Fruit fly (Drosophila melanogaster) whole organism, embryonic: ENCODE results near the gene CG46309.

Experiments used
- Bgb ChIP-seq: fragments of 200-800 bp; sonication (Bioruptor generic); IDR thresholded peaks from 2 replicates; pipeline ENCODE4 v1.3.6; 2022; ENCODE audit warnings: missing biosample characterization, missing genetic modification characterization; ENCODE audit not compliant: partially characterized antibody
- Bteb2 ChIP-seq: fragments of 200-800 bp; sonication (Bioruptor generic); optimal IDR thresholded peaks from 2 replicates; lab custom pipeline; 2016; ENCODE audit warnings: missing biosample characterization, missing genetic modification characterization
- CG10147 ChIP-seq: fragments of 200-800 bp; sonication (Bioruptor generic); optimal IDR thresholded peaks from 2 replicates; lab custom pipeline; 2019; ENCODE audit warnings: missing biosample characterization, mild to moderate bottlenecking, missing genetic modification characterization, moderate library complexity
- CG11398 ChIP-seq: fragments of 200-800 bp; sonication (Bioruptor generic); optimal IDR thresholded peaks from 2 replicates; lab custom pipeline; 2016; ENCODE audit warnings: missing biosample characterization, missing genetic modification characterization
- CG11560 ChIP-seq: fragments of 200-800 bp; sonication (Bioruptor generic); IDR thresholded peaks from 3 replicates; pipeline ENCODE4 v1.3.6; 2022; ENCODE audit warnings: missing biosample characterization, missing genetic modification characterization
- CG12071 ChIP-seq: fragments of 200-800 bp; sonication (Bioruptor generic); optimal IDR thresholded peaks from 3 replicates; lab custom pipeline; 2018; ENCODE audit warnings: missing biosample characterization, mild to moderate bottlenecking, missing genetic modification characterization
- CG12769 ChIP-seq: fragments of 200-800 bp; sonication (Bioruptor generic); optimal IDR thresholded peaks from 2 replicates; lab custom pipeline; 2019; ENCODE audit warnings: missing biosample characterization, mild to moderate bottlenecking, missing genetic modification characterization, moderate library complexity
- CG13775 ChIP-seq: fragments of 200-800 bp; sonication (Bioruptor generic); optimal IDR thresholded peaks from 3 replicates; lab custom pipeline; 2017; ENCODE audit warnings: missing biosample characterization, mild to moderate bottlenecking, missing genetic modification characterization
- CG14441 ChIP-seq: fragments of 200-800 bp; sonication (Bioruptor generic); IDR thresholded peaks from 2 replicates; pipeline ENCODE4 v1.3.6; 2022; ENCODE audit warnings: missing biosample characterization, missing genetic modification characterization
- CG15479 ChIP-seq: fragments of 200-800 bp; sonication (Bioruptor generic); optimal IDR thresholded peaks from 3 replicates; lab custom pipeline; 2019; ENCODE audit warnings: missing biosample characterization, mild to moderate bottlenecking, missing genetic modification characterization, moderate library complexity
- CG15514 ChIP-seq: fragments of 200-800 bp; sonication (Bioruptor generic); optimal IDR thresholded peaks from 3 replicates; lab custom pipeline; 2017; ENCODE audit warnings: missing biosample characterization, missing genetic modification characterization, mild to moderate bottlenecking, moderate library complexity, missing genetic modification reagents
- CG2712 ChIP-seq: fragments of 200-800 bp; optimal IDR thresholded peaks from 3 replicates; lab custom pipeline; 2019; ENCODE audit warnings: missing biosample characterization, mild to moderate bottlenecking, missing genetic modification characterization, moderate library complexity
- CG34376 ChIP-seq: fragments of 200-800 bp; sonication (Bioruptor generic); optimal IDR thresholded peaks from 2 replicates; lab custom pipeline; 2018; ENCODE audit warnings: missing biosample characterization, mild to moderate bottlenecking, missing genetic modification characterization
- CG4854 ChIP-seq: fragments of 200-800 bp; sonication (Bioruptor generic); optimal IDR thresholded peaks from 2 replicates; lab custom pipeline; 2016; ENCODE audit warnings: missing biosample characterization, missing genetic modification characterization, inconsistent platforms
- CG6272 ChIP-seq: fragments of 200-800 bp; sonication (Bioruptor generic); IDR thresholded peaks from 2 replicates; pipeline ENCODE4 v1.3.6; 2022; ENCODE audit warnings: missing biosample characterization, missing genetic modification characterization
- CG6854 ChIP-seq: fragments of 200-800 bp; sonication (Bioruptor generic); optimal IDR thresholded peaks from 3 replicates; lab custom pipeline; 2017; ENCODE audit warnings: missing biosample characterization, mild to moderate bottlenecking, missing genetic modification characterization
- CG7357 ChIP-seq: fragments of 200-800 bp; sonication (Bioruptor generic); IDR thresholded peaks from 3 replicates; pipeline ENCODE4 v1.3.6; 2022; ENCODE audit warnings: missing biosample characterization, missing genetic modification characterization
- CG7928 ChIP-seq: fragments of 200-800 bp; sonication (Bioruptor generic); optimal IDR thresholded peaks from 2 replicates; lab custom pipeline; 2017; ENCODE audit warnings: missing biosample characterization, mild to moderate bottlenecking, missing genetic modification characterization
- Dip2 ChIP-seq: fragments of 200-800 bp; sonication (Bioruptor generic); IDR thresholded peaks from 2 replicates; pipeline ENCODE4 v1.3.6; 2022; ENCODE audit warnings: missing biosample characterization, missing genetic modification characterization
- Dll ChIP-seq: fragments of 200-800 bp; sonication (Bioruptor generic); IDR thresholded peaks from 4 replicates; pipeline ENCODE4 v1.3.6; 2022; ENCODE audit warnings: missing biosample characterization, missing genetic modification characterization; ENCODE audit not compliant: partially characterized antibody
- E2f2 ChIP-seq: fragments of 200-800 bp; sonication (Bioruptor generic); IDR thresholded peaks from 2 replicates; pipeline ENCODE4 v1.3.6; 2022; ENCODE audit warnings: missing biosample characterization, missing genetic modification characterization
- Elba2 ChIP-seq: fragments of 200-800 bp; sonication (Bioruptor generic); optimal IDR thresholded peaks from 3 replicates; lab custom pipeline; 2016; ENCODE audit warnings: missing biosample characterization, missing genetic modification characterization
- Fer2 ChIP-seq: fragments of 200-800 bp; sonication (Bioruptor generic); optimal IDR thresholded peaks from 2 replicates; lab custom pipeline; 2018; ENCODE audit warnings: missing biosample characterization, mild to moderate bottlenecking, missing genetic modification characterization, moderate library complexity
- HHEX ChIP-seq: fragments of 200-800 bp; sonication (Bioruptor generic); optimal IDR thresholded peaks from 3 replicates; lab custom pipeline; 2017; ENCODE audit warnings: missing biosample characterization, mild to moderate bottlenecking, missing genetic modification characterization, missing genetic modification reagents
- HLH54F ChIP-seq: fragments of 200-800 bp; sonication (Bioruptor generic); optimal IDR thresholded peaks from 3 replicates; lab custom pipeline; 2016; ENCODE audit warnings: missing biosample characterization, missing genetic modification characterization
- Hmr ChIP-seq: fragments of 200-800 bp; sonication (Bioruptor generic); optimal IDR thresholded peaks from 3 replicates; lab custom pipeline; 2017; ENCODE audit warnings: mild to moderate bottlenecking, missing biosample characterization, missing genetic modification reagents, missing genetic modification characterization
- Jarid2 ChIP-seq: fragments of 200-800 bp; sonication (Bioruptor generic); optimal IDR thresholded peaks from 3 replicates; lab custom pipeline; 2017; ENCODE audit warnings: mild to moderate bottlenecking, missing biosample characterization, missing genetic modification reagents, missing genetic modification characterization
- Lhr ChIP-seq: fragments of 200-800 bp; sonication (Bioruptor generic); optimal IDR thresholded peaks from 3 replicates; lab custom pipeline; 2017; ENCODE audit warnings: mild to moderate bottlenecking, missing biosample characterization, missing genetic modification reagents, missing genetic modification characterization
- Lim3 ChIP-seq: fragments of 200-800 bp; sonication (Bioruptor generic); IDR thresholded peaks from 2 replicates; pipeline ENCODE4 v1.3.6; 2022; ENCODE audit warnings: missing biosample characterization, missing genetic modification characterization
- Mad ChIP-seq: fragments of 200-800 bp; sonication (Bioruptor generic); optimal IDR thresholded peaks from 2 replicates; lab custom pipeline; 2016; ENCODE audit warnings: missing biosample characterization, missing genetic modification characterization
- Pdp1 ChIP-seq, 2 experiments: fragments of 200-800 bp; sonication (Bioruptor generic); optimal IDR thresholded peaks; 3 replicates each; lab custom pipeline; 2016; ENCODE audit warnings: missing biosample characterization in 2 of 2, missing genetic modification characterization in 2 of 2, mild to moderate bottlenecking in 1 of 2, moderate library complexity in 1 of 2
- Sox100B ChIP-seq: fragments of 200-800 bp; sonication (Bioruptor generic); optimal IDR thresholded peaks from 3 replicates; lab custom pipeline; 2018; ENCODE audit warnings: missing biosample characterization, mild to moderate bottlenecking, missing genetic modification characterization
- cwo ChIP-seq: fragments of 200-800 bp; sonication (Bioruptor generic); optimal IDR thresholded peaks from 3 replicates; lab custom pipeline; 2017; ENCODE audit warnings: missing biosample characterization, missing genetic modification characterization, mild to moderate bottlenecking, moderate library complexity, missing genetic modification reagents
- dm ChIP-seq: fragments of 200-800 bp; sonication (Bioruptor generic); optimal IDR thresholded peaks from 3 replicates; lab custom pipeline; 2016; ENCODE audit warnings: missing biosample characterization, missing genetic modification characterization
- en ChIP-seq: fragments of 200-800 bp; sonication (Bioruptor generic); optimal IDR thresholded peaks from 2 replicates; lab custom pipeline; 2016; ENCODE audit warnings: missing biosample characterization, missing genetic modification characterization
- fd64A ChIP-seq: fragments of 200-800 bp; sonication (Bioruptor generic); optimal IDR thresholded peaks from 3 replicates; lab custom pipeline; 2018; ENCODE audit warnings: missing biosample characterization, mild to moderate bottlenecking, missing genetic modification characterization
- gcm ChIP-seq: fragments of 200-800 bp; sonication (Bioruptor generic); optimal IDR thresholded peaks from 2 replicates; lab custom pipeline; 2019; ENCODE audit warnings: missing biosample characterization, mild to moderate bottlenecking, missing genetic modification characterization, moderate library complexity
- gem ChIP-seq: fragments of 200-800 bp; sonication (Bioruptor generic); optimal IDR thresholded peaks from 2 replicates; lab custom pipeline; 2019; ENCODE audit warnings: missing biosample characterization, mild to moderate bottlenecking, missing genetic modification characterization, moderate library complexity
- gfzf ChIP-seq: fragments of 200-800 bp; sonication (Bioruptor generic); optimal IDR thresholded peaks from 2 replicates; lab custom pipeline; 2016; ENCODE audit warnings: missing biosample characterization, mild to moderate bottlenecking, missing genetic modification characterization, moderate library complexity
- hb ChIP-seq: fragments of 200-800 bp; sonication (Bioruptor generic); IDR thresholded peaks from 3 replicates; pipeline ENCODE4 v1.3.6; 2022; ENCODE audit warnings: missing biosample characterization, missing genetic modification characterization; ENCODE audit not compliant: partially characterized antibody
- lab ChIP-seq: fragments of 200-800 bp; sonication (Bioruptor generic); optimal IDR thresholded peaks from 3 replicates; lab custom pipeline; 2017; ENCODE audit warnings: missing biosample characterization, missing genetic modification characterization, mild to moderate bottlenecking, moderate library complexity, missing genetic modification reagents
- lola ChIP-seq, 3 experiments: fragments of >200 bp in 2 of 3; fragments of 200-800 bp in 1 of 3; sonication (Bioruptor generic) in 1 of 3; optimal IDR thresholded peaks; 2 replicates each; lab custom pipeline; 2017 to 2019; ENCODE audit warnings: missing biosample characterization in 3 of 3, missing genetic modification characterization in 3 of 3, mild to moderate bottlenecking in 1 of 3, moderate library complexity in 1 of 3
- nau ChIP-seq: fragments of 200-800 bp; sonication (Bioruptor generic); optimal IDR thresholded peaks from 3 replicates; lab custom pipeline; 2017; ENCODE audit warnings: missing biosample characterization, mild to moderate bottlenecking, missing genetic modification characterization, missing genetic modification reagents
- pnt ChIP-seq: fragments of 200-800 bp; sonication (Bioruptor generic); optimal IDR thresholded peaks from 3 replicates; lab custom pipeline; 2016; ENCODE audit warnings: missing biosample characterization, missing genetic modification characterization
- pzg ChIP-seq: fragments of 200-800 bp; sonication (Bioruptor generic); optimal IDR thresholded peaks from 3 replicates; lab custom pipeline; 2018; ENCODE audit warnings: missing biosample characterization, mild to moderate bottlenecking, missing genetic modification characterization, moderate library complexity
- sug ChIP-seq: fragments of 200-800 bp; optimal IDR thresholded peaks from 2 replicates; lab custom pipeline; 2019; ENCODE audit warnings: missing biosample characterization, mild to moderate bottlenecking, missing genetic modification characterization, moderate library complexity
- tll ChIP-seq, 2 experiments: fragments of 200-800 bp in 1 of 2; fragments of >200 bp in 1 of 2; sonication (Bioruptor generic) in 1 of 2; optimal IDR thresholded peaks; 2 replicates each; lab custom pipeline; 2017 to 2019; ENCODE audit warnings: missing biosample characterization in 2 of 2, missing genetic modification characterization in 2 of 2, mild to moderate bottlenecking in 1 of 2, moderate library complexity in 1 of 2

Gene CG46309

DNA sequence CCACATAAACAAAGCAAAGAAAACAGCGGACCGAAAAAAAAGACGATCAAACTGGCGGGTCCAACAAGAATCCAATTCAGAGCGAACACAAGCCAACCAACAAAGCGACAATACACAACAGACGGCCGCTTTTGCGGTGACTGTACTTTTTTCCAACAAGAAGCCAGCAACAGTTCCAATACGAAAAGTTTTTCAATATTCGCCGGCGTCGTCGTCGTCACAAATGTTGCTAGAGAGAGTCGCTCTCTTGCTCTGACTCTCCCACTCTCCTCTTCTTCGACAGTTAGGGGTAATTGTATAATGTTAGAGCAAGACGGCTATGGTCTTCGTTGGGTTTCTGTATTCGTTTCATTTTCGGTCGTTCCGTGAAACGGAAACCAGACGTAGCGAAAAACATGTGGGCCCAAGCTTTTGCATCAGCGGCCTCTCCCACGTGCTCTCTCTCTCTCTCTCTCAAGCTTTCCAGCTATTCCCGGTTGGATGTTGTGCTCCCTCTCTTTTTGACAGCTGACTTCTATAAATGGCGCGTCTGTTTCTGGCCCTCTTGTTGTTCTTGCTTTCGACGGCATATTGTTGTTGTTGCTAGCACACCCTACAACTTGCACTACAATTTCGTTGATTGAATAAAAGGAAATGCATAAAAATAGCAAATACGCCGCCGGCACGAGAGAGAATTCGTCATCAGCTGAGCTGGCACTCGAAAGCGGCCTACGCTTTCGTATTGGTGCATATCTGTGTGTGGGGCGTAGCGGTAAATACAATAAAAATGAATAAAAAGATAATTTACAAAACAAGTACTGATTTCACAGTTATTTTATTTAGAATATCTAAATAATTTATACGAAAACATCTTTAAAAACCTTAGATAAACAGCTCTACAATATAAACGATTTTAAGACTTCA lies 17.9 kb upstream of the CG46309 start:
- TF ChIP-seq Fer2 (tag; lab: Kevin White, UChicago) = peak; percentile 72
- peak in 1 of 2 experiments; percentile 71 for TF ChIP-seq tll (GFP tag; optimal IDR thresholded peaks at IDR 0.05; lab: Kevin White, UChicago)
- no peak for TF ChIP-seq Lim3 (GFP tag; lab: Robert Waterston, UW)
- no peak for TF ChIP-seq Bgb (GFP tag; lab: Robert Waterston, UW)
- peak; percentile 44 for TF ChIP-seq CG11398 (GFP tag; lab: Kevin White, UChicago)
- TF ChIP-seq en = peak; percentile 45
- peak; percentile 92 for TF ChIP-seq Hmr (GFP tag; lab: Kevin White, UChicago)
- TF ChIP-seq sug (tag; lab: Kevin White, UChicago) = peak; percentile 78
- TF ChIP-seq lab = peak; percentile 96
- TF ChIP-seq gfzf (GFP tag; lab: Kevin White, UChicago) = no peak
- TF ChIP-seq Mad = peak; percentile 19
- peak; percentile 53 for TF ChIP-seq CG2712
- TF ChIP-seq Jarid2 = peak; percentile 76
- TF ChIP-seq CG34376 (GFP tag; lab: Kevin White, UChicago) = peak; percentile 99
- TF ChIP-seq Elba2 (GFP tag; lab: Kevin White, UChicago) = peak; percentile 69
- TF ChIP-seq cwo (GFP tag; lab: Kevin White, UChicago) = peak; percentile 73
- peak; percentile 27 for TF ChIP-seq pzg (GFP tag; lab: Kevin White, UChicago)
- no peak for TF ChIP-seq CG10147 (GFP tag; lab: Kevin White, UChicago)
- peak; percentile 92 for TF ChIP-seq CG12071 (GFP tag; lab: Kevin White, UChicago)
- peak in 1 of 2 experiments; percentile 99 for TF ChIP-seq Pdp1 (GFP tag; optimal IDR thresholded peaks at IDR 0.05; lab: Kevin White, UChicago)
- peak; percentile 93 for TF ChIP-seq HHEX (GFP tag; lab: Kevin White, UChicago)
- no peak for TF ChIP-seq Dll (GFP tag; lab: Robert Waterston, UW)
- peak; percentile 99 for TF ChIP-seq dm (GFP tag; lab: Kevin White, UChicago)
- TF ChIP-seq CG7357 (GFP tag; lab: Robert Waterston, UW) = no peak
- no peak for TF ChIP-seq CG14441
- TF ChIP-seq gem (tag; lab: Kevin White, UChicago) = no peak
- no peak for TF ChIP-seq CG4854 (GFP tag; lab: Kevin White, UChicago)
- TF ChIP-seq nau = peak; percentile 93
- TF ChIP-seq CG11560 = no peak
- no peak for TF ChIP-seq CG6272 (GFP tag; lab: Robert Waterston, UW)
- TF ChIP-seq Dip2 = no peak
- TF ChIP-seq E2f2 (GFP tag; lab: Robert Waterston, UW) = no peak
- TF ChIP-seq CG12769 (tag; lab: Kevin White, UChicago) = peak; percentile 98
- no peak for TF ChIP-seq CG7928 (GFP tag; lab: Kevin White, UChicago)
- no peak for TF ChIP-seq CG15479
- peak; percentile 13 for TF ChIP-seq Lhr (GFP tag; lab: Kevin White, UChicago)
- TF ChIP-seq lola (GFP tag; optimal IDR thresholded peaks at IDR 0.05; lab: Kevin White, UChicago) = no peak
- TF ChIP-seq fd64A (GFP tag; lab: Kevin White, UChicago) = peak; percentile 90
- peak; percentile 81 for TF ChIP-seq Sox100B (GFP tag; lab: Kevin White, UChicago)
- peak; percentile 92 for TF ChIP-seq gcm (GFP tag; lab: Kevin White, UChicago)
- peak; percentile 53 for TF ChIP-seq CG13775 (GFP tag; lab: Kevin White, UChicago)
- no peak for TF ChIP-seq pnt
- peak; percentile 96 for TF ChIP-seq CG6854
- TF ChIP-seq CG15514 (GFP tag; lab: Kevin White, UChicago) = peak; percentile 91
- TF ChIP-seq HLH54F = no peak
- peak; percentile 28 for TF ChIP-seq Bteb2
- TF ChIP-seq hb = no peak
